Worm (Caenorhabditis elegans) whole organism, L4 larva: ENCODE data around the gene F49E11.2.

Experiments
- F10B5.3 ChIP-seq: sonication (generic microtip); optimal IDR thresholded peaks from 2 replicates; lab custom pipeline; 2016; ENCODE audit warnings: mild to moderate bottlenecking, missing genetic modification characterization, missing compliant biosample characterization
- F49E8.2 ChIP-seq: sonication (generic microtip); optimal IDR thresholded peaks from 2 replicates; lab custom pipeline; 2016; ENCODE audit warnings: missing compliant biosample characterization, mild to moderate bottlenecking, missing genetic modification characterization, borderline replicate concordance
- R02D3.7 ChIP-seq: fragments of 150-350 bp; sonication (generic microtip); optimal IDR thresholded peaks from 3 replicates; lab custom pipeline; 2014; ENCODE audit warnings: missing biosample characterization, missing genetic modification characterization
- T20F7.1 ChIP-seq: fragments of 200-800 bp; sonication (Bioruptor generic); optimal IDR thresholded peaks from 2 replicates; lab custom pipeline; 2018; ENCODE audit warnings: mild to moderate bottlenecking, missing genetic modification characterization, missing compliant biosample characterization
- Y48G9A.11 ChIP-seq: fragments of 200-800 bp; sonication (Bioruptor generic); IDR thresholded peaks from 2 replicates; pipeline ENCODE4 v1.3.6; 2022; ENCODE audit warnings: missing genetic modification reagents, missing genetic modification characterization, missing compliant biosample characterization
- ZK546.5 ChIP-seq, 2 experiments: sonication (generic microtip); optimal IDR thresholded peaks; 2 replicates each; lab custom pipeline; 2017; ENCODE audit warnings: missing biosample characterization in 2 of 2, missing genetic modification characterization in 2 of 2
- aha-1 ChIP-seq: fragments of 150-350 bp; peaks from one replicate; lab custom pipeline; 2014; ENCODE audit warnings: missing biosample characterization, missing genetic modification characterization
- aly-2 ChIP-seq: sonication (generic microtip); optimal IDR thresholded peaks from 2 replicates; lab custom pipeline; 2018; ENCODE audit warnings: missing biosample characterization, missing genetic modification characterization
- ceh-20 ChIP-seq: fragments of 200-800 bp; sonication (Bioruptor generic); IDR thresholded peaks from 2 replicates; pipeline ENCODE4 v1.3.6; 2022; ENCODE audit warnings: missing genetic modification reagents, missing genetic modification characterization, missing compliant biosample characterization
- ceh-28 ChIP-seq: fragments of 150-350 bp; optimal IDR thresholded peaks from 2 replicates; lab custom pipeline; 2014; ENCODE audit warnings: missing biosample characterization, missing genetic modification reagents, missing genetic modification characterization
- ceh-32 ChIP-seq: sonication (generic microtip); optimal IDR thresholded peaks from 2 replicates; lab custom pipeline; 2016; ENCODE audit warnings: mild to moderate bottlenecking, missing genetic modification characterization, missing compliant biosample characterization; ENCODE audit not compliant: poor library complexity
- ceh-44 ChIP-seq: fragments of 200-800 bp; sonication (Bioruptor generic); IDR thresholded peaks from 2 replicates; pipeline ENCODE4 v1.3.6; 2022; ENCODE audit warnings: missing genetic modification reagents, missing genetic modification characterization, missing compliant biosample characterization
- ceh-62 ChIP-seq: sonication (generic microtip); optimal IDR thresholded peaks from 2 replicates; lab custom pipeline; 2017; ENCODE audit warnings: missing biosample characterization, missing genetic modification characterization
- ces-1 ChIP-seq: fragments of 150-350 bp; sonication (generic microtip); optimal IDR thresholded peaks from 4 replicates; lab custom pipeline; 2014; ENCODE audit warnings: missing biosample characterization, missing genetic modification reagents, missing genetic modification characterization
- daf-12 ChIP-seq: fragments of 150-350 bp; optimal IDR thresholded peaks from 2 replicates; lab custom pipeline; 2014; ENCODE audit warnings: missing biosample characterization, missing genetic modification reagents, missing genetic modification characterization
- dmd-9 ChIP-seq: fragments of 200-800 bp; sonication (Bioruptor generic); IDR thresholded peaks from 2 replicates; pipeline ENCODE4 v1.3.6; 2022; ENCODE audit warnings: missing genetic modification reagents, missing genetic modification characterization, missing compliant biosample characterization
- duxl-1 ChIP-seq: sonication (generic microtip); optimal IDR thresholded peaks from 2 replicates; lab custom pipeline; 2016; ENCODE audit warnings: mild to moderate bottlenecking, missing genetic modification characterization, moderate library complexity, missing compliant biosample characterization; ENCODE audit not compliant: poor library complexity
- dve-1 ChIP-seq: sonication (generic microtip); optimal IDR thresholded peaks from 2 replicates; lab custom pipeline; 2017; ENCODE audit warnings: antibody characterized with exemption, mild to moderate bottlenecking, missing genetic modification characterization, missing compliant biosample characterization; ENCODE audit not compliant: insufficient read depth
- egl-43 ChIP-seq: fragments of 200-800 bp; sonication (Bioruptor generic); IDR thresholded peaks from 2 replicates; pipeline ENCODE4 v1.3.6; 2022; ENCODE audit warnings: missing genetic modification reagents, missing genetic modification characterization, missing compliant biosample characterization
- fos-1 ChIP-seq: fragments of 150-350 bp; optimal IDR thresholded peaks from 2 replicates; lab custom pipeline; 2014; ENCODE audit warnings: missing biosample characterization, missing genetic modification characterization
- hlh-30 ChIP-seq: sonication (generic microtip); optimal IDR thresholded peaks from 2 replicates; lab custom pipeline; 2017; ENCODE audit warnings: antibody characterized with exemption, mild to moderate bottlenecking, missing genetic modification characterization, missing compliant biosample characterization; ENCODE audit not compliant: insufficient read depth
- lim-7 ChIP-seq: fragments of 200-800 bp; sonication (Bioruptor generic); IDR thresholded peaks from 2 replicates; pipeline ENCODE4 v1.3.6; 2022; ENCODE audit warnings: missing genetic modification characterization, missing compliant biosample characterization
- lir-3 ChIP-seq: sonication (generic microtip); optimal IDR thresholded peaks from 2 replicates; lab custom pipeline; 2016; ENCODE audit warnings: mild to moderate bottlenecking, missing genetic modification characterization, missing compliant biosample characterization
- mep-1 ChIP-seq: fragments of 150-350 bp; sonication (generic microtip); optimal IDR thresholded peaks from 3 replicates; lab custom pipeline; 2014; ENCODE audit warnings: missing biosample characterization, missing genetic modification characterization
- nhr-10 ChIP-seq: fragments of 150-350 bp; optimal IDR thresholded peaks from 2 replicates; lab custom pipeline; 2014; ENCODE audit warnings: missing biosample characterization, missing genetic modification characterization
- nhr-102 ChIP-seq: sonication (generic microtip); optimal IDR thresholded peaks from 2 replicates; lab custom pipeline; 2016; ENCODE audit warnings: mild to moderate bottlenecking, missing genetic modification characterization, moderate library complexity, missing compliant biosample characterization
- nhr-41 ChIP-seq: fragments of 200-800 bp; sonication (Bioruptor generic); IDR thresholded peaks from 2 replicates; pipeline ENCODE4 v1.3.6; 2022; ENCODE audit warnings: missing genetic modification reagents, missing genetic modification characterization, missing compliant biosample characterization
- nhr-42 ChIP-seq: fragments of 200-800 bp; sonication (Bioruptor generic); IDR thresholded peaks from 2 replicates; pipeline ENCODE4 v1.3.6; 2022; ENCODE audit warnings: missing genetic modification characterization, missing compliant biosample characterization
- nhr-48 ChIP-seq: sonication (generic microtip); optimal IDR thresholded peaks from 2 replicates; lab custom pipeline; 2016; ENCODE audit warnings: mild to moderate bottlenecking, missing genetic modification characterization, missing compliant biosample characterization
- nhr-6 ChIP-seq: fragments of 150-350 bp; optimal IDR thresholded peaks from 2 replicates; lab custom pipeline; 2014; ENCODE audit warnings: missing biosample characterization, missing genetic modification characterization
- nhr-76 ChIP-seq: fragments of 150-350 bp; optimal IDR thresholded peaks from 2 replicates; lab custom pipeline; 2014; ENCODE audit warnings: missing biosample characterization, missing genetic modification characterization
- nhr-77 ChIP-seq: fragments of 150-350 bp; optimal IDR thresholded peaks from 2 replicates; lab custom pipeline; 2014; ENCODE audit warnings: missing biosample characterization, missing genetic modification characterization
- pha-4 ChIP-seq, 2 experiments: fragments of 150-350 bp in 1 of 2; fragments of 200-800 bp in 1 of 2; sonication (Bioruptor generic) in 1 of 2; IDR thresholded peaks in 1 of 2; optimal IDR thresholded peaks in 1 of 2; 2 replicates each; pipeline versions ENCODE4 v1.3.6 to Lab custom; 2014 to 2022; ENCODE audit warnings: missing genetic modification characterization in 2 of 2, missing genetic modification reagents in 2 of 2, missing biosample characterization in 1 of 2, missing compliant biosample characterization in 1 of 2
- saeg-2 ChIP-seq: fragments of 200-800 bp; sonication (Bioruptor generic); IDR thresholded peaks from 2 replicates; pipeline ENCODE4 v1.3.6; 2022; ENCODE audit warnings: missing genetic modification reagents, missing genetic modification characterization, missing compliant biosample characterization
- sdz-12 ChIP-seq: fragments of 200-800 bp; sonication (Bioruptor generic); optimal IDR thresholded peaks from 2 replicates; lab custom pipeline; 2018; ENCODE audit warnings: mild to moderate bottlenecking, missing genetic modification characterization, missing compliant biosample characterization
- snpc-1.2 ChIP-seq: fragments of 200-800 bp; sonication (Bioruptor generic); IDR thresholded peaks from 2 replicates; pipeline ENCODE4 v1.3.6; 2022; ENCODE audit warnings: missing genetic modification reagents, missing genetic modification characterization, missing compliant biosample characterization
- unc-62 ChIP-seq, 3 experiments: fragments of 150-350 bp in 1 of 3; sonication (generic microtip); optimal IDR thresholded peaks in 2 of 3; peaks in 1 of 3; 1 replicate in 1 of 3; 2 replicates in 2 of 3; lab custom pipeline; 2014 to 2017; ENCODE audit warnings: missing biosample characterization in 3 of 3, missing genetic modification characterization in 3 of 3, missing genetic modification reagents in 3 of 3, missing genotype in 1 of 3
- zfp-2 ChIP-seq: sonication (generic microtip); optimal IDR thresholded peaks from 2 replicates; lab custom pipeline; 2016; ENCODE audit warnings: mild to moderate bottlenecking, missing genetic modification characterization, missing compliant biosample characterization
- zfp-3 ChIP-seq: fragments of 200-800 bp; sonication (Bioruptor generic); conservative IDR thresholded peaks from 2 replicates; pipeline ENCODE4 v1.3.6; 2022; ENCODE audit warnings: missing genetic modification reagents, missing genetic modification characterization, missing compliant biosample characterization
- zip-2 ChIP-seq: fragments of 150-350 bp; optimal IDR thresholded peaks from 2 replicates; lab custom pipeline; 2014; ENCODE audit warnings: missing biosample characterization, missing genetic modification characterization

F49E11.2 gene

DNA sequence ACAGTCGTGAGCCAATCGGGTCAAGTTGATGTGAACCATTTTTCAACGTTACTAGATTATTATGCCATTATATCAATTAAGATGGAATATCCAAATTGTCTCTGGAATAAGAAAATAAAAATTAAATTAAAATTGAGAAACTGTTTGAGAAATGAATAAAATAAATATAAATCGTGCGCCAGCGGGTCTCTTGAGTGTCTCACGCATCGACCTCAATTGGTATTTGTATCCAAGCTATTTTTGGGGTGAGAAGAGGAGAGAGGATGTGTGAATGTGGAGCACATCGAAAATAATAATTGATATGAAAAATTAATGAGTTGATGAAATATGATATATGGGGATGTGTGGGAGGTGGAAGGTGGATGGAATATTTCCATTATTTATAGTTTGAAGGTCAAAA is at the start of gene F49E11.2:
Gene F49E11.2 (minus strand): TSS at position 101 of the 400 bp plus-strand sequence.
- no peak for TF ChIP-seq ceh-62
- TF ChIP-seq aha-1: peak; percentile 14

DNA sequence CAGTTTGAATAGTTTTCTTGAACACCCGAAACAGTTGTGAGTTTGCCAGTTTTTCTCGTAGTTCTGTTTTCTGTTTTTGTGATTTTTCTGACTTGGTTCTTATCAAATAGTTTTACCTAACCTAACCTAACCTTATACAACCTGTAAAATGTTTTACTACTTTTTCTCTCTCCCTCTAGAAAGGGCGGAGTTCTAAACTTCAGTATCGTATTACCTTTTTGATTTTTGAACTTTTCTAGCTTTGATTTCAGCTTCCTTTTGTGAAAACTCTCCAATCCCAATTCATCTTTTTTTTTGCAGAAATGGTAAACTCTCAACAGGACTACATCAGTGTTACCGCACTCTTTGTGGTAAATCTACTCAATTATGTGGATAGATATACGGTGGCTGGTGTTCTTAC is 47.9 kb upstream of the F49E11.2 start, which contains the start of gene spin-2:
Gene spin-2 (plus strand): TSS at position 301 of the 400 bp plus-strand sequence.
- TF ChIP-seq unc-62 (GFP tag; optimal IDR thresholded peaks at IDR 0.05 in 1 of 2; lab: Kevin White, UChicago): no peak
- no peak for TF ChIP-seq unc-62 (tag; optimal IDR thresholded peaks at IDR 0.05; lab: Kevin White, UChicago)
- no peak for TF ChIP-seq ZK546.5 (tag; optimal IDR thresholded peaks at IDR 0.05; lab: Kevin White, UChicago)
- TF ChIP-seq nhr-6 (tag; lab: Kevin White, UChicago): no peak
- no peak for TF ChIP-seq nhr-102 (tag; lab: Kevin White, UChicago)
- no peak for TF ChIP-seq zfp-3
- no peak for TF ChIP-seq zfp-2 (tag; lab: Kevin White, UChicago)
- TF ChIP-seq zip-2 (tag; lab: Kevin White, UChicago): no peak
- no peak for TF ChIP-seq daf-12 (tag; lab: Kevin White, UChicago)
- no peak for TF ChIP-seq Y48G9A.11 (GFP tag; lab: Robert Waterston, UW)
- no peak for TF ChIP-seq ceh-44 (GFP tag; lab: Robert Waterston, UW)
- TF ChIP-seq nhr-76 (tag; lab: Kevin White, UChicago): no peak
- no peak for TF ChIP-seq pha-4 (GFP tag; IDR thresholded peaks at IDR 0.05; lab: Robert Waterston, UW)
- TF ChIP-seq pha-4 (tag; optimal IDR thresholded peaks at IDR 0.05; lab: Kevin White, UChicago): no peak
- no peak for TF ChIP-seq saeg-2 (GFP tag; lab: Robert Waterston, UW)
- TF ChIP-seq sdz-12: no peak
- no peak for TF ChIP-seq T20F7.1 (GFP tag; lab: Kevin White, UChicago)
- TF ChIP-seq nhr-41 (GFP tag; lab: Robert Waterston, UW): no peak

DNA sequence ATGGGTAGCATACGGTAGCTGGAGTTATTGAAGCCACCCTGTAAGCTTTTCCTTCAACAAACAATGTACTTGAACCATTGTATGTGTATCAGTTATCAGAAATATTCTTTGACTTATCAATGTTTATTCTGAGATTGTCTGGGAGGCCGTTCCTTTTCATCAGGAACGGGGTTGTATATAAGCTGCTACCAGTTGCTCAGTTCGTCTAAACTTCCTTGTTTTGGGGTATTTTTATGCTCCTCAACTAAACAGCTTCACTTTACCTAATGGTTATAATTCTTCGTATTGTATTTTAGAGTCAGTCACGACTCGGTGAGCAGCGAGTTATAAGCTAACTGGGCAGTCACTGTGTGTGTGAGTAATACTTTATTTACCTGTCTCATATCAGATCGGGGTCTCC is 46.9 kb upstream of the F49E11.2 start:
- TF ChIP-seq dve-1 (tag; lab: Kevin White, UChicago) (no peak), nhr-42 (GFP tag; lab: Robert Waterston, UW) (no peak), unc-62 (GFP tag; optimal IDR thresholded peaks at IDR 0.05 in 1 of 2; lab: Kevin White, UChicago) (peak in 1 of 2 experiments; percentile 91), unc-62 (tag; optimal IDR thresholded peaks at IDR 0.05; lab: Kevin White, UChicago) (no peak), ces-1 (GFP tag; lab: Kevin White, UChicago) (no peak)

DNA sequence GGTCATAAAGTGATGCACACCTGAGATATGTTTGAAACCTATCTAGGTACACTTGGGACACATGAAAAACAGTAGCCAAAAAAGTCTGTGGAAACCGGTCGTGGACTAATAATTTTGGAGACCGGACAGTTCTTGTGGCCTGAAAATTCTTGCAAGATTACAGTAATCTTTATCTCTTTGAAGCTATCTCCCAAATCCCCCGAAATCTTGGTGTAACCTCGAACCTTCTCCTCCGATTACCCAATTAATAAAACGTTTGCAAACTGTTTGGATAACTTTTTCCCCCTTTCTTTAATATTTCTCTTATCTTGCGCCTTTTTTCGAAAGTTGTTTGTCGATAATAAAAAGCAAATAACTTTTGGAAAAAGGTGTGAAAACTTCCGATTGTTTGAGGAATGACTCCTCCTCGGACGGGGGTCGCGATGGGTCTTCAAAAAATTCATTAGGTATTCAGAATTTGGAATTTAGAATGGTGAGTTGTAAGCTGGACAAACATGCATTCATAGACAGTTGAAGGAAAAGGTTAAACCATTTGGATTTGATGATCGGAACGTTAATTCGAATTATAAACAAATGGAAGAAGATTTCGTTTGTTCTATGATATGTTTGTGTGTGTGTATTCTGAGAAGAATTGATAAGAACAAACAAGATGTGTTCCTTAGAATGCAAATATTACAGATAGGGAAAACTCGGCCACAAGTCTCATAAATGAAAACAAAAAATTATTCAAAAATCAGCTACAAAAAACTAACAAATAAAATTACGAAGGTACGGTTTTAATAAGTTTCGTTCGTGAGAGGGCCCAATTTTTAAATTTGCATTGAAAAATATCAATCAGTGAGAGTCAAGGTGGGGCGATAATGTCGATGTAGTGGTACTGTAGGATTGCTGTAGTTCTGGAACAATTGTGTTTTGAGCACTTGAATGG is 44.3 kb upstream of the F49E11.2 start:
- TF ChIP-seq nhr-77 (tag; lab: Kevin White, UChicago) (no peak), unc-62 (GFP tag; optimal IDR thresholded peaks at IDR 0.05 in 1 of 2; lab: Kevin White, UChicago) (peak in 1 of 2 experiments; percentile 86), unc-62 (tag; optimal IDR thresholded peaks at IDR 0.05; lab: Kevin White, UChicago) (no peak), zfp-3 (peak; percentile 51; the same call in 1 of the 2 replicates), fos-1 (no peak), ceh-28 (tag; lab: Kevin White, UChicago) (no peak), F10B5.3 (tag; lab: Kevin White, UChicago) (no peak), ceh-20 (GFP tag; lab: Robert Waterston, UW) (peak; percentile 41; the same call in 1 of the 2 replicates), ceh-32 (tag; lab: Kevin White, UChicago) (no peak), nhr-48 (tag; lab: Kevin White, UChicago) (peak; percentile 1), R02D3.7 (no peak), lim-7 (GFP tag; lab: Robert Waterston, UW) (0 out of 2 replicates have a peak, but pooled peaks have one; percentile 38), nhr-10 (no peak), zip-2 (tag; lab: Kevin White, UChicago) (no peak), snpc-1.2 (GFP tag; lab: Robert Waterston, UW) (no peak), ces-1 (GFP tag; lab: Kevin White, UChicago) (no peak), egl-43 (GFP tag; lab: Robert Waterston, UW) (no peak), aha-1 (peak; percentile 85), aly-2 (tag; lab: Kevin White, UChicago) (no peak), hlh-30 (tag; lab: Kevin White, UChicago) (no peak), lir-3 (no peak), mep-1 (tag; lab: Kevin White, UChicago) (no peak), F49E8.2 (no peak), duxl-1 (tag; lab: Kevin White, UChicago) (no peak), dmd-9 (GFP tag; lab: Robert Waterston, UW) (0 out of 2 replicates have a peak, but pooled peaks have one; percentile 17), dve-1 (tag; lab: Kevin White, UChicago) (peak; percentile 39)
